Worm (Caenorhabditis elegans) whole organism, mixed stage, embryonic: ENCODE measurements around the gene atg-13.
A peak's percentile ranks its signal among the peaks of the same experiment; 100 is the strongest.

Source experiments
- M03D4.4 ChIP-seq: sonication (generic microtip); optimal IDR thresholded peaks from 2 replicates; lab custom pipeline; 2017; ENCODE audit warnings: mild to moderate bottlenecking, missing genetic modification characterization, missing compliant biosample characterization
- bed-3 ChIP-seq: fragments of 200-800 bp; sonication (Bioruptor generic); optimal IDR thresholded peaks from 3 replicates; lab custom pipeline; 2018; ENCODE audit warnings: mild to moderate bottlenecking, missing genetic modification characterization, moderate library complexity, missing compliant biosample characterization
- blmp-1 ChIP-seq: fragments of 150-350 bp; optimal IDR thresholded peaks from 2 replicates; lab custom pipeline; 2014; ENCODE audit warnings: missing biosample characterization, missing genetic modification characterization
- ceh-39 ChIP-seq: fragments of 150-350 bp; optimal IDR thresholded peaks from 2 replicates; lab custom pipeline; 2014; ENCODE audit warnings: missing biosample characterization, missing genetic modification characterization
- ceh-43 ChIP-seq: fragments of 200-800 bp; sonication (Bioruptor generic); optimal IDR thresholded peaks from 2 replicates; lab custom pipeline; 2018; ENCODE audit warnings: mild to moderate bottlenecking, missing genetic modification characterization, moderate library complexity, missing compliant biosample characterization
- ceh-83 ChIP-seq: fragments of 200-800 bp; sonication (Bioruptor generic); optimal IDR thresholded peaks from 2 replicates; lab custom pipeline; 2018; ENCODE audit warnings: mild to moderate bottlenecking, missing genetic modification characterization, missing compliant biosample characterization
- ces-1 ChIP-seq: fragments of 150-350 bp; optimal IDR thresholded peaks from 2 replicates; lab custom pipeline; 2014; ENCODE audit warnings: missing biosample characterization, missing genetic modification reagents, missing genetic modification characterization
- cnd-1 ChIP-seq: fragments of 200-800 bp; sonication (Bioruptor generic); optimal IDR thresholded peaks from 2 replicates; lab custom pipeline; 2018; ENCODE audit warnings: mild to moderate bottlenecking, missing genetic modification characterization, missing compliant biosample characterization
- drap-1 ChIP-seq: fragments of 200-800 bp; sonication (Bioruptor generic); optimal IDR thresholded peaks from 3 replicates; lab custom pipeline; 2018; ENCODE audit warnings: mild to moderate bottlenecking, missing genetic modification characterization, missing compliant biosample characterization
- elt-1 ChIP-seq: sonication (generic microtip); optimal IDR thresholded peaks from 2 replicates; lab custom pipeline; 2017; ENCODE audit warnings: missing genetic modification characterization, mild to moderate bottlenecking, missing compliant biosample characterization, antibody characterized with exemption, moderate library complexity, borderline replicate concordance; ENCODE audit not compliant: insufficient read depth
- elt-3 ChIP-seq: fragments of 150-350 bp; optimal IDR thresholded peaks from 2 replicates; lab custom pipeline; 2014; ENCODE audit warnings: missing biosample characterization, missing genetic modification characterization
- flh-1 ChIP-seq: fragments of 200-800 bp; sonication (Bioruptor generic); optimal IDR thresholded peaks from 2 replicates; lab custom pipeline; 2018; ENCODE audit warnings: mild to moderate bottlenecking, missing genetic modification characterization, moderate library complexity, missing compliant biosample characterization
- ham-2 ChIP-seq: fragments of 200-800 bp; sonication (Bioruptor generic); optimal IDR thresholded peaks from 2 replicates; lab custom pipeline; 2018; ENCODE audit warnings: mild to moderate bottlenecking, missing genetic modification characterization, missing compliant biosample characterization
- hlh-1 ChIP-seq: fragments of 150-350 bp; optimal IDR thresholded peaks from 2 replicates; lab custom pipeline; 2014; ENCODE audit warnings: missing biosample characterization, missing genetic modification reagents, missing genetic modification characterization
- lin-13 ChIP-seq: fragments of 150-350 bp; optimal IDR thresholded peaks from 2 replicates; lab custom pipeline; 2014; ENCODE audit warnings: missing biosample characterization, missing genetic modification characterization
- lin-32 ChIP-seq: fragments of 200-800 bp; sonication (Bioruptor generic); optimal IDR thresholded peaks from 2 replicates; lab custom pipeline; 2018; ENCODE audit warnings: mild to moderate bottlenecking, missing genetic modification characterization, missing compliant biosample characterization
- lsy-2 ChIP-seq: fragments of 150-350 bp; optimal IDR thresholded peaks from 2 replicates; lab custom pipeline; 2014; ENCODE audit warnings: missing biosample characterization, missing genetic modification characterization
- mab-5 ChIP-seq: fragments of 150-350 bp; optimal IDR thresholded peaks from 2 replicates; lab custom pipeline; 2014; ENCODE audit warnings: missing biosample characterization, missing genetic modification characterization
- mep-1 ChIP-seq: fragments of 150-350 bp; optimal IDR thresholded peaks from 2 replicates; lab custom pipeline; 2017; ENCODE audit warnings: missing biosample characterization, missing genetic modification reagents, missing genetic modification characterization, inconsistent platforms
- mls-2 ChIP-seq: sonication (generic microtip); optimal IDR thresholded peaks from 2 replicates; lab custom pipeline; 2016; ENCODE audit warnings: mild to moderate bottlenecking, missing genetic modification characterization, moderate library complexity, missing compliant biosample characterization
- nhr-12 ChIP-seq: fragments of 150-350 bp; optimal IDR thresholded peaks from 2 replicates; lab custom pipeline; 2014; ENCODE audit warnings: missing biosample characterization, missing genetic modification characterization
- nhr-2 ChIP-seq: fragments of 150-350 bp; optimal IDR thresholded peaks from 2 replicates; lab custom pipeline; 2014; ENCODE audit warnings: missing biosample characterization, missing genetic modification characterization
- nhr-237 ChIP-seq: fragments of 150-350 bp; optimal IDR thresholded peaks from 2 replicates; lab custom pipeline; 2014; ENCODE audit warnings: missing biosample characterization, missing genetic modification characterization
- nhr-28 ChIP-seq: fragments of 150-350 bp; optimal IDR thresholded peaks from 2 replicates; lab custom pipeline; 2014; ENCODE audit warnings: missing biosample characterization, missing genetic modification characterization
- nhr-76 ChIP-seq: sonication (generic microtip); optimal IDR thresholded peaks from 2 replicates; lab custom pipeline; 2017; ENCODE audit warnings: missing biosample characterization, missing genetic modification characterization
- pha-4 ChIP-seq: fragments of 150-350 bp; optimal IDR thresholded peaks from 2 replicates; lab custom pipeline; 2018; ENCODE audit warnings: missing biosample characterization, missing genetic modification reagents, missing genetic modification characterization
- sem-2 ChIP-seq: fragments of 200-800 bp; sonication (Bioruptor generic); optimal IDR thresholded peaks from 2 replicates; lab custom pipeline; 2018; ENCODE audit warnings: mild to moderate bottlenecking, missing genetic modification characterization, missing compliant biosample characterization
- snpc-4 ChIP-seq: fragments of 150-350 bp; optimal IDR thresholded peaks from 2 replicates; lab custom pipeline; 2014; ENCODE audit warnings: missing biosample characterization, missing genetic modification characterization
- sptf-1 ChIP-seq: sonication (generic microtip); optimal IDR thresholded peaks from 2 replicates; lab custom pipeline; 2017; ENCODE audit warnings: mild to moderate bottlenecking, missing genetic modification characterization, moderate library complexity, missing compliant biosample characterization
- tbx-8 ChIP-seq: fragments of 200-800 bp; sonication (Bioruptor generic); optimal IDR thresholded peaks from 2 replicates; lab custom pipeline; 2018; ENCODE audit warnings: mild to moderate bottlenecking, missing genetic modification characterization, moderate library complexity, missing compliant biosample characterization
- unc-120 ChIP-seq: sonication (generic microtip); optimal IDR thresholded peaks from 2 replicates; lab custom pipeline; 2017; ENCODE audit warnings: missing genetic modification characterization, missing compliant biosample characterization; ENCODE audit not compliant: poor library complexity, severe bottlenecking
- unc-39 ChIP-seq: fragments of 150-350 bp; optimal IDR thresholded peaks from 2 replicates; lab custom pipeline; 2014; ENCODE audit warnings: missing biosample characterization, missing genetic modification characterization
- unc-62 ChIP-seq: fragments of 150-350 bp; optimal IDR thresholded peaks from 2 replicates; lab custom pipeline; 2014; ENCODE audit warnings: missing biosample characterization, missing genetic modification reagents, missing genetic modification characterization
- zip-8 ChIP-seq: fragments of 150-350 bp; optimal IDR thresholded peaks from 2 replicates; lab custom pipeline; 2014; ENCODE audit warnings: missing biosample characterization, missing genetic modification characterization
- ztf-11 ChIP-seq: fragments of 150-350 bp; optimal IDR thresholded peaks from 2 replicates; lab custom pipeline; 2014; ENCODE audit warnings: missing biosample characterization, missing genetic modification characterization

Gene atg-13

DNA sequence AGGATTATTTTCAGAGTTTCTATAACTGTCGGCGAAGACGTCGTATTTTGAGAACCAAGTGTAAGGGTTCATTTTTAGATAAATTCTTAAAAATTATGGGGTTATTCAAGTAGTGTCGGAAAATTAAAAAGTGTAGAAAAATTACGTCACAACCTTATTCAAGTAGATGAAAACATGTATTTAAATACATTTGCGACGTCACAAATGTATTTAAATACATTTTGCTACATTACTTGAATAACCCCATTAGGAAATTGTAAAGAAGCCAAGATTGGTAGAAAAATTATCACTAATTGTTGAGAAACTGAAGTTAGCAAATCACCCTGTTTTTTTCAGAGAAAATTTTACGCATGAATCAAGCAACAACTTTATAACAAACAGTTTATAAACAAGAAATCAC, 28.8 kb downstream of the atg-13 start:
- TF ChIP-seq ham-2 (GFP tag; lab: Kevin White, UChicago) (no peak), nhr-76 (tag; lab: Kevin White, UChicago) (no peak)

DNA sequence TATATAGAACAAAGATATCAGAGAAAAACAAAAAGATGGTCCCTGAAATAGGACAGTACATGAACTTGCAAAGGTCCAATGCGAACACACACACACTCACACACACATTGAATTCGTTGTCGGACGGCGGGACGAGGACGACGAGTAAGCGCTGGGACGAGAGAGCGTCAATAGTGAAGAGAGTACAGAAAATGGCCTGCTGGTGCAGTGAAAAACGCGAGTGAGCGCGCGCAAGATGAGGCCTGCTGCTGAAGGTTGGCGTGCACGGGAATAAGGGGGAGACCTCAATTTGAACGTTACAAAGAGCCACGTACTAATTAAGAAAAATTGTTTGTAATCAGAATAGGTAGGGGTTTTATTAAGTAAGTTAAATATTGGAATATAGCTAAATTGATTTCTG, 31.0 kb downstream of the atg-13 start:
- TF ChIP-seq unc-120 (peak; percentile 25), nhr-12 (tag; lab: Kevin White, UChicago) (no peak), blmp-1 (tag; lab: Kevin White, UChicago) (no peak), drap-1 (GFP tag; lab: Kevin White, UChicago) (peak; percentile 50), cnd-1 (peak; percentile 60), nhr-76 (tag; lab: Kevin White, UChicago) (no peak), ham-2 (GFP tag; lab: Kevin White, UChicago) (peak; percentile 48), lsy-2 (tag; lab: Kevin White, UChicago) (peak; percentile 24), mab-5 (tag; lab: Kevin White, UChicago) (no peak), pha-4 (tag; lab: Kevin White, UChicago) (peak; percentile 15)

DNA sequence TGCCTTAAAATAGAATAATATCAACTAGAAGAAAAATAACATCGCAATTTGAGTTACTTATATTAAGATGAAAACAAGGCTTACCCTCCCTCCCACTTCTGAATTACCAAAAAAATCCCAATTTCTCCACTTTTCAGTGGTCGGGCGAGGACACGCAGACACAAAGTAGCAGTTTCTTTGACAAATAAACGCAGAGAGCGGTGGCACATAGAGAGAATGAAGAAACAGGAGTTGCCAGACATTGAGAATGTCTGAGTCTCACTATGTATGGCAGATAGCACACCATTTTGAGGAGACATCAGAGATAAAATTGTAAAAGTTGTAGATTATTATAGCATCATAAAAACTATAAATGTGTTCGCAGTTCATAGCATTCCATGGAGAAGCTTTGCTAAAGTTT, 32.8 kb downstream of the atg-13 start:
- TF ChIP-seq elt-1 (tag; lab: Kevin White, UChicago) (no peak), nhr-12 (tag; lab: Kevin White, UChicago) (no peak), nhr-2 (tag; lab: Kevin White, UChicago) (peak; percentile 43), flh-1 (GFP tag; lab: Kevin White, UChicago) (no peak), lsy-2 (tag; lab: Kevin White, UChicago) (peak; percentile 11), nhr-28 (tag; lab: Kevin White, UChicago) (no peak), hlh-1 (tag; lab: Kevin White, UChicago) (no peak), ces-1 (peak; percentile 70), lin-32 (no peak), drap-1 (GFP tag; lab: Kevin White, UChicago) (no peak), unc-39 (tag; lab: Kevin White, UChicago) (no peak), snpc-4 (tag; lab: Kevin White, UChicago) (no peak), bed-3 (no peak), mab-5 (tag; lab: Kevin White, UChicago) (no peak), sptf-1 (tag; lab: Kevin White, UChicago) (no peak), nhr-76 (tag; lab: Kevin White, UChicago) (no peak), unc-62 (GFP tag; lab: Kevin White, UChicago) (peak; percentile 58), unc-120 (peak; percentile 90), ceh-83 (no peak), tbx-8 (GFP tag; lab: Kevin White, UChicago) (no peak), pha-4 (tag; lab: Kevin White, UChicago) (peak; percentile 48)

DNA sequence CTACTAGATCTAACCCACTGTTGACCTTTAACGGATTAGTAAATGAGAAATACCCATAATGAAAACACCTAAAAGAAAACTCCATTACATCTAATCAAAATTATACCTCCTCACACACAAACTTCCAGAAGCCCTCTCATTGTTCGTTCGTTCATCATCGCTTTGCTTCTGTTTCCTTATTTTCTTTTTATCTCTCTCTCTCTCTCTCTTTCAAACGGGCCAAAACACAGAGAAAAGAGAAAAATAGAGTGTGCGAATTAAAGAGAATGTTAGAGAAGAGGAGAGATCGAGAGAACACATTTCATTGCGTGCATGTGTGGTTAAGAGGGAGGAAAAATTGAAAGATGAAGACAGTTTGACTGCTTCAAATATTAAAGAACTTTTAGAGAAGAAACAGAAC, 33.7 kb downstream of the atg-13 start:
- TF ChIP-seq M03D4.4 (tag; lab: Kevin White, UChicago), result no peak
- TF ChIP-seq lin-32, result no peak
- TF ChIP-seq lsy-2 (tag; lab: Kevin White, UChicago), result peak; percentile 34
- no peak for TF ChIP-seq nhr-76 (tag; lab: Kevin White, UChicago)
- no peak for TF ChIP-seq mab-5 (tag; lab: Kevin White, UChicago)
- no peak for TF ChIP-seq nhr-2 (tag; lab: Kevin White, UChicago)
- no peak for TF ChIP-seq lin-13 (tag; lab: Kevin White, UChicago)
- TF ChIP-seq elt-3, result no peak
- TF ChIP-seq snpc-4 (tag; lab: Kevin White, UChicago), result no peak
- peak; percentile 79 for TF ChIP-seq ces-1
- TF ChIP-seq hlh-1 (tag; lab: Kevin White, UChicago), result peak; percentile 5
- no peak for TF ChIP-seq cnd-1
- TF ChIP-seq unc-120, result peak; percentile 30
- TF ChIP-seq flh-1 (GFP tag; lab: Kevin White, UChicago), result no peak
- TF ChIP-seq ceh-39 (tag; lab: Kevin White, UChicago), result no peak
- TF ChIP-seq ham-2 (GFP tag; lab: Kevin White, UChicago), result no peak
- no peak for TF ChIP-seq unc-39 (tag; lab: Kevin White, UChicago)
- TF ChIP-seq bed-3, result no peak
- TF ChIP-seq mls-2 (tag; lab: Kevin White, UChicago), result peak; percentile 48
- no peak for TF ChIP-seq tbx-8 (GFP tag; lab: Kevin White, UChicago)
- peak; percentile 52 for TF ChIP-seq nhr-237 (tag; lab: Kevin White, UChicago)
- TF ChIP-seq elt-1 (tag; lab: Kevin White, UChicago), result no peak
- TF ChIP-seq sem-2 (GFP tag; lab: Kevin White, UChicago), result no peak
- no peak for TF ChIP-seq pha-4 (tag; lab: Kevin White, UChicago)
- TF ChIP-seq ceh-43 (GFP tag; lab: Kevin White, UChicago), result no peak
- no peak for TF ChIP-seq ztf-11 (tag; lab: Kevin White, UChicago)
- no peak for TF ChIP-seq drap-1 (GFP tag; lab: Kevin White, UChicago)
- TF ChIP-seq nhr-28 (tag; lab: Kevin White, UChicago), result no peak
- no peak for TF ChIP-seq sptf-1 (tag; lab: Kevin White, UChicago)
- no peak for TF ChIP-seq ceh-83
- no peak for TF ChIP-seq blmp-1 (tag; lab: Kevin White, UChicago)
- TF ChIP-seq zip-8 (tag; lab: Kevin White, UChicago), result no peak
- TF ChIP-seq mep-1 (tag; lab: Kevin White, UChicago), result no peak
- TF ChIP-seq nhr-12 (tag; lab: Kevin White, UChicago), result no peak
- peak; percentile 18 for TF ChIP-seq unc-62 (GFP tag; lab: Kevin White, UChicago)
- TF ChIP-seq, all 35 proteins: peak for 7
